Fruit fly (Drosophila melanogaster) whole organism, embryonic: ENCODE results near the gene CG13996.

Experiments used
- B-H2 ChIP-seq: fragments of 200-800 bp; sonication (Bioruptor generic); optimal IDR thresholded peaks from 2 replicates; lab custom pipeline; 2018; ENCODE audit warnings: missing biosample characterization, mild to moderate bottlenecking, missing genetic modification characterization
- Blimp-1 ChIP-seq: fragments of 200-800 bp; sonication (Bioruptor generic); optimal IDR thresholded peaks from 3 replicates; lab custom pipeline; 2018; ENCODE audit warnings: missing biosample characterization, missing genetic modification characterization, mild to moderate bottlenecking, moderate library complexity, missing genetic modification reagents
- CG10979 ChIP-seq: fragments of 200-800 bp; sonication (Bioruptor generic); optimal IDR thresholded peaks from 2 replicates; lab custom pipeline; 2018; ENCODE audit warnings: missing biosample characterization, mild to moderate bottlenecking, missing genetic modification characterization, moderate library complexity
- CG11723 ChIP-seq: fragments of 200-800 bp; sonication (Bioruptor generic); optimal IDR thresholded peaks from 2 replicates; lab custom pipeline; 2017; ENCODE audit warnings: missing biosample characterization, mild to moderate bottlenecking, missing genetic modification characterization
- CG13624 ChIP-seq: fragments of 200-800 bp; sonication (Bioruptor generic); optimal IDR thresholded peaks from 2 replicates; lab custom pipeline; 2016; ENCODE audit warnings: missing biosample characterization, missing genetic modification characterization
- CG15011 ChIP-seq: fragments of 200-800 bp; sonication (Bioruptor generic); optimal IDR thresholded peaks from 3 replicates; lab custom pipeline; 2018; ENCODE audit warnings: missing biosample characterization, mild to moderate bottlenecking, missing genetic modification characterization
- CG1647 ChIP-seq: fragments of 200-800 bp; sonication (Bioruptor generic); optimal IDR thresholded peaks from 3 replicates; lab custom pipeline; 2016; ENCODE audit warnings: missing biosample characterization, missing genetic modification characterization
- CG17385 ChIP-seq: fragments of 200-800 bp; sonication (Bioruptor generic); optimal IDR thresholded peaks from 3 replicates; lab custom pipeline; 2018; ENCODE audit warnings: missing biosample characterization, mild to moderate bottlenecking, missing genetic modification characterization
- CG17829 ChIP-seq: fragments of 200-800 bp; optimal IDR thresholded peaks from 2 replicates; lab custom pipeline; 2019; ENCODE audit warnings: missing biosample characterization, mild to moderate bottlenecking, missing genetic modification characterization, moderate library complexity
- CG18262 ChIP-seq: fragments of 200-800 bp; optimal IDR thresholded peaks from 3 replicates; lab custom pipeline; 2019; ENCODE audit warnings: missing biosample characterization, mild to moderate bottlenecking, missing genetic modification characterization, moderate library complexity
- CG32772 ChIP-seq: fragments of 200-800 bp; sonication (Bioruptor generic); IDR thresholded peaks from 2 replicates; pipeline ENCODE4 v1.3.6; 2022; ENCODE audit warnings: missing biosample characterization, missing genetic modification characterization
- CG3281 ChIP-seq: fragments of 200-800 bp; sonication (Bioruptor generic); optimal IDR thresholded peaks from 3 replicates; lab custom pipeline; 2017; ENCODE audit warnings: missing biosample characterization, mild to moderate bottlenecking, missing genetic modification characterization
- CG4617 ChIP-seq: fragments of 200-800 bp; sonication (Bioruptor generic); optimal IDR thresholded peaks from 3 replicates; lab custom pipeline; 2016; ENCODE audit warnings: missing biosample characterization, missing genetic modification characterization, borderline replicate concordance
- CG5953 ChIP-seq: fragments of 200-800 bp; sonication (Bioruptor generic); IDR thresholded peaks from 2 replicates; pipeline ENCODE4 v1.3.6; 2022; ENCODE audit warnings: missing biosample characterization, missing genetic modification characterization
- CG7271 ChIP-seq: fragments of 200-800 bp; sonication (Bioruptor generic); optimal IDR thresholded peaks from 2 replicates; lab custom pipeline; 2018; ENCODE audit warnings: missing biosample characterization, mild to moderate bottlenecking, missing genetic modification characterization, moderate library complexity
- CG7745 ChIP-seq: fragments of 200-800 bp; sonication (Bioruptor generic); optimal IDR thresholded peaks from 2 replicates; lab custom pipeline; 2018; ENCODE audit warnings: missing biosample characterization, mild to moderate bottlenecking, missing genetic modification characterization, moderate library complexity
- CG8281 ChIP-seq: fragments of 200-800 bp; sonication (Bioruptor generic); optimal IDR thresholded peaks from 2 replicates; lab custom pipeline; 2018; ENCODE audit warnings: missing biosample characterization, mild to moderate bottlenecking, missing genetic modification characterization, moderate library complexity
- CG9817 ChIP-seq: fragments of 200-800 bp; sonication (Bioruptor generic); optimal IDR thresholded peaks from 2 replicates; lab custom pipeline; 2018; ENCODE audit warnings: missing biosample characterization, mild to moderate bottlenecking, missing genetic modification characterization, moderate library complexity
- CrebB ChIP-seq: fragments of 200-800 bp; sonication (Bioruptor generic); optimal IDR thresholded peaks from 3 replicates; lab custom pipeline; 2018; ENCODE audit warnings: missing biosample characterization, mild to moderate bottlenecking, missing genetic modification characterization
- Dbx ChIP-seq: fragments of 200-800 bp; sonication (Bioruptor generic); IDR thresholded peaks from 3 replicates; pipeline ENCODE4 v1.3.6; 2022; ENCODE audit warnings: missing biosample characterization, missing genetic modification characterization
- Gug ChIP-seq: fragments of 200-800 bp; sonication (Bioruptor generic); IDR thresholded peaks from 4 replicates; pipeline ENCODE4 v1.3.6; 2022; ENCODE audit warnings: missing biosample characterization, missing genetic modification characterization
- Hmx ChIP-seq: fragments of 200-800 bp; sonication (Bioruptor generic); optimal IDR thresholded peaks from 2 replicates; lab custom pipeline; 2016; ENCODE audit warnings: missing biosample characterization, missing genetic modification characterization
- MBD-R2 ChIP-seq: fragments of 200-800 bp; sonication (Bioruptor generic); IDR thresholded peaks from 2 replicates; pipeline ENCODE4 v1.3.6; 2022; ENCODE audit warnings: missing biosample characterization, missing genetic modification characterization
- NC2α ChIP-seq: fragments of 200-800 bp; sonication (Bioruptor generic); optimal IDR thresholded peaks from 2 replicates; lab custom pipeline; 2016; ENCODE audit warnings: missing biosample characterization, missing genetic modification characterization
- Nf-YC ChIP-seq: fragments of 200-800 bp; optimal IDR thresholded peaks from 3 replicates; lab custom pipeline; 2019; ENCODE audit warnings: missing biosample characterization, mild to moderate bottlenecking, missing genetic modification characterization, moderate library complexity
- Optix ChIP-seq: fragments of 200-800 bp; sonication (Bioruptor generic); IDR thresholded peaks from 3 replicates; pipeline ENCODE4 v1.3.6; 2022; ENCODE audit warnings: missing biosample characterization, missing genetic modification characterization
- PHDP ChIP-seq: fragments of 200-800 bp; sonication (Bioruptor generic); optimal IDR thresholded peaks from 3 replicates; lab custom pipeline; 2018; ENCODE audit warnings: missing biosample characterization, mild to moderate bottlenecking, missing genetic modification characterization, moderate library complexity
- Sin3A ChIP-seq: fragments of >200 bp; optimal IDR thresholded peaks from 2 replicates; lab custom pipeline; 2018
- Ssrp ChIP-seq: fragments of 200-800 bp; sonication (Bioruptor generic); optimal IDR thresholded peaks from 2 replicates; lab custom pipeline; 2018; ENCODE audit warnings: missing biosample characterization, mild to moderate bottlenecking, missing genetic modification characterization, moderate library complexity
- al ChIP-seq: fragments of 200-800 bp; sonication (Bioruptor generic); IDR thresholded peaks from 2 replicates; pipeline ENCODE4 v1.3.6; 2022; ENCODE audit warnings: missing biosample characterization, missing genetic modification characterization
- fd64A ChIP-seq: fragments of 200-800 bp; sonication (Bioruptor generic); optimal IDR thresholded peaks from 3 replicates; lab custom pipeline; 2018; ENCODE audit warnings: missing biosample characterization, mild to moderate bottlenecking, missing genetic modification characterization
- ham ChIP-seq: fragments of 200-800 bp; sonication (Bioruptor generic); IDR thresholded peaks from 2 replicates; pipeline ENCODE4 v1.3.6; 2022; ENCODE audit warnings: missing biosample characterization, missing genetic modification characterization
- hkb ChIP-seq, 2 experiments: fragments of 200-800 bp in 1 of 2; fragments of >200 bp in 1 of 2; sonication (Bioruptor generic) in 1 of 2; IDR thresholded peaks in 1 of 2; optimal IDR thresholded peaks in 1 of 2; 2 replicates each; pipeline versions ENCODE4 v1.3.6 to Lab custom; 2017 to 2022; ENCODE audit warnings: missing biosample characterization in 1 of 2, missing genetic modification characterization in 1 of 2
- insv ChIP-seq, 2 experiments: fragments of 200-800 bp; sonication (Bioruptor generic); optimal IDR thresholded peaks; 3 replicates each; lab custom pipeline; 2016 to 2018; ENCODE audit warnings: missing biosample characterization in 2 of 2, missing genetic modification characterization in 2 of 2
- lab ChIP-seq: fragments of 200-800 bp; sonication (Bioruptor generic); optimal IDR thresholded peaks from 3 replicates; lab custom pipeline; 2017; ENCODE audit warnings: missing biosample characterization, missing genetic modification characterization, mild to moderate bottlenecking, moderate library complexity, missing genetic modification reagents
- lmd ChIP-seq: fragments of 200-800 bp; sonication (Bioruptor generic); IDR thresholded peaks from 2 replicates; pipeline ENCODE4 v1.3.6; 2022; ENCODE audit warnings: missing biosample characterization, missing genetic modification characterization
- maf-S ChIP-seq: fragments of 200-800 bp; sonication (Bioruptor generic); optimal IDR thresholded peaks from 2 replicates; lab custom pipeline; 2016; ENCODE audit warnings: missing biosample characterization, missing genetic modification characterization
- onecut ChIP-seq: fragments of 200-800 bp; sonication (Bioruptor generic); IDR thresholded peaks from 2 replicates; pipeline ENCODE4 v1.3.6; 2022; ENCODE audit warnings: missing biosample characterization, missing genetic modification characterization
- pan ChIP-seq, 4 experiments: fragments of >200 bp in 3 of 4; fragments of 200-800 bp in 1 of 4; sonication (Bioruptor generic) in 1 of 4; optimal IDR thresholded peaks in 3 of 4; IDR thresholded peaks in 1 of 4; 2 replicates each; pipeline versions ENCODE4 v1.3.6 to Lab custom; 2017 to 2022; ENCODE audit warnings: missing biosample characterization in 2 of 4, missing genetic modification characterization in 2 of 4, mixed read lengths in 1 of 4
- prd ChIP-seq, 3 experiments: fragments of >200 bp in 2 of 3; fragments of 200-800 bp in 1 of 3; sonication (Bioruptor generic) in 1 of 3; optimal IDR thresholded peaks in 2 of 3; IDR thresholded peaks in 1 of 3; 2 replicates in 2 of 3; 3 replicates in 1 of 3; pipeline versions ENCODE4 v1.3.6 to Lab custom; 2017 to 2022; ENCODE audit warnings: missing biosample characterization in 1 of 3, missing genetic modification characterization in 1 of 3
- ro ChIP-seq: fragments of 200-800 bp; sonication (Bioruptor generic); IDR thresholded peaks from 2 replicates; pipeline ENCODE4 v1.3.6; 2022; ENCODE audit warnings: missing biosample characterization, missing genetic modification characterization
- sisA ChIP-seq: fragments of 200-800 bp; sonication (Bioruptor generic); IDR thresholded peaks from 2 replicates; pipeline ENCODE4 v1.3.6; 2022; ENCODE audit warnings: missing biosample characterization, missing genetic modification characterization
- tna ChIP-seq: fragments of 200-800 bp; sonication (Bioruptor generic); IDR thresholded peaks from 2 replicates; pipeline ENCODE4 v1.3.6; 2022; ENCODE audit warnings: missing biosample characterization, missing genetic modification characterization; ENCODE audit not compliant: partially characterized antibody
- unc-4 ChIP-seq: fragments of 200-800 bp; sonication (Bioruptor generic); IDR thresholded peaks from 2 replicates; pipeline ENCODE4 v1.3.6; 2022; ENCODE audit warnings: missing biosample characterization, missing genetic modification characterization; ENCODE audit not compliant: partially characterized antibody
- unpg ChIP-seq: fragments of 200-800 bp; sonication (Bioruptor generic); optimal IDR thresholded peaks from 3 replicates; lab custom pipeline; 2018; ENCODE audit warnings: missing biosample characterization, mild to moderate bottlenecking, missing genetic modification characterization, moderate library complexity
- vnd ChIP-seq: fragments of 200-800 bp; sonication (Bioruptor generic); IDR thresholded peaks from 3 replicates; pipeline ENCODE4 v1.3.6; 2022; ENCODE audit warnings: missing biosample characterization, missing genetic modification characterization; ENCODE audit not compliant: partially characterized antibody
- wor ChIP-seq: fragments of 200-800 bp; sonication (Bioruptor generic); IDR thresholded peaks from 2 replicates; pipeline ENCODE4 v1.3.6; 2022; ENCODE audit warnings: missing biosample characterization, missing genetic modification characterization
- zen2 ChIP-seq: fragments of 200-800 bp; sonication (Bioruptor generic); IDR thresholded peaks from 3 replicates; pipeline ENCODE4 v1.3.6; 2022; ENCODE audit warnings: missing biosample characterization, missing genetic modification characterization; ENCODE audit not compliant: partially characterized antibody
- zfh1 ChIP-seq: fragments of 200-800 bp; sonication (Bioruptor generic); IDR thresholded peaks from 3 replicates; pipeline ENCODE4 v1.3.6; 2022; ENCODE audit warnings: missing biosample characterization, missing genetic modification characterization

Gene CG13996

DNA sequence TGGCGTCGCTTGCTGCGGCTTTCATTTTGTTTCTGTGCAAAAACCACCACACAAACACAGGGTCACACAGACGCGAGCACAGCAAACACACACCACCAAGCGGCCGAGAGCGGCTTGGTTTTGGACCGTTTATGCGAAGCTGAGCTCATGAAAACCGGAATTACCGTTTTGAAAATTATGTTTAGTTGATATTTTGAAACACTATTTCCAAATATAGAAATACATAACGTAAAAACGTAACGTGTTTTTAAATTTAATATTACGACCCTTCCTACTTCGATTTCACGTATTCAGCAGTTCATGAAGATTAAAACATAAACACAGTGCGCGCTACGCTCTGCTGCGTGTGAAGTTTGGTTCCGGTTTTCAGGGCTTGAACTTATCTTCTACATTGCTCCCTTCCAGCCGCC, 30.6 kb downstream of the CG13996 start (continued):
- peak; percentile 95 for TF ChIP-seq onecut
- TF ChIP-seq CG1647 = peak; percentile 94
- peak; percentile 90 for TF ChIP-seq CG5953 (GFP tag; lab: Robert Waterston, UW)
- TF ChIP-seq Sin3A = no peak
- peak; percentile 96 for TF ChIP-seq CG13624
- peak; percentile 5 to 77 for TF ChIP-seq insv (GFP tag; optimal IDR thresholded peaks at IDR 0.05; lab: Kevin White, UChicago)
- TF ChIP-seq vnd (GFP tag; lab: Robert Waterston, UW) = no peak
- TF ChIP-seq fd64A (GFP tag; lab: Kevin White, UChicago) = peak; percentile 96
- peak; percentile 89 for TF ChIP-seq CG15011 (GFP tag; lab: Kevin White, UChicago)
- TF ChIP-seq tna (GFP tag; lab: Robert Waterston, UW) = no peak
- TF ChIP-seq Blimp-1 = peak; percentile 96
- TF ChIP-seq ham (GFP tag; lab: Robert Waterston, UW) = peak; percentile 61; the same call in 1 of the 2 replicates
- TF ChIP-seq Hmx (GFP tag; lab: Kevin White, UChicago) = peak; percentile 79
- TF ChIP-seq CG17829 (tag; lab: Kevin White, UChicago) = peak; percentile 97
- peak; percentile 87 for TF ChIP-seq Nf-YC (tag; lab: Kevin White, UChicago)
- TF ChIP-seq CG3281 (GFP tag; lab: Kevin White, UChicago) = peak; percentile 97
- TF ChIP-seq B-H2 (GFP tag; lab: Kevin White, UChicago) = peak; percentile 97
- peak; percentile 40 for TF ChIP-seq CG7745 (tag; lab: Kevin White, UChicago)
- peak; percentile 99 for TF ChIP-seq PHDP (tag; lab: Kevin White, UChicago)
- no peak for TF ChIP-seq hkb (optimal IDR thresholded peaks at IDR 0.05; lab: Kevin White, UChicago)
- TF ChIP-seq hkb (GFP tag; IDR thresholded peaks at IDR 0.05; lab: Robert Waterston, UW) = peak; percentile 99
- no peak for TF ChIP-seq zen2 (GFP tag; lab: Robert Waterston, UW)
- peak; percentile 81 for TF ChIP-seq NC2α (GFP tag; lab: Kevin White, UChicago)
- peak; percentile 98 for TF ChIP-seq unpg (GFP tag; lab: Kevin White, UChicago)
- peak; percentile 72 for TF ChIP-seq CG32772 (GFP tag; lab: Robert Waterston, UW)
- peak; percentile 98 for TF ChIP-seq CrebB
- peak; percentile 91 for TF ChIP-seq wor
- peak; percentile 41; the same call in 1 of the 4 replicates for TF ChIP-seq Gug
- TF ChIP-seq CG4617 (GFP tag; lab: Kevin White, UChicago) = peak; percentile 57
- peak; percentile 91 for TF ChIP-seq maf-S
- peak; percentile 94 for TF ChIP-seq CG9817
- peak; percentile 98 for TF ChIP-seq CG10979
- TF ChIP-seq MBD-R2 (GFP tag; lab: Robert Waterston, UW) = peak; percentile 86
- peak; percentile 69 for TF ChIP-seq al (GFP tag; lab: Robert Waterston, UW)
- TF ChIP-seq unc-4 (GFP tag; lab: Robert Waterston, UW) = no peak
- TF ChIP-seq CG8281 = peak; percentile 83
- peak; percentile 91 for TF ChIP-seq Ssrp (tag; lab: Kevin White, UChicago)
- TF ChIP-seq pan (optimal IDR thresholded peaks at IDR 0.05; lab: Kevin White, UChicago) = no peak
- peak in 1 of 2 experiments; percentile 94 for TF ChIP-seq pan (GFP tag; optimal IDR thresholded peaks at IDR 0.05 in 1 of 2, IDR thresholded peaks at IDR 0.05 in 1 of 2)
- peak; percentile 92 for TF ChIP-seq lmd (GFP tag; lab: Robert Waterston, UW)
- TF ChIP-seq Optix (GFP tag; lab: Robert Waterston, UW) = peak; percentile 91
- peak; percentile 73 for TF ChIP-seq ro
- peak; percentile 76 for TF ChIP-seq sisA
- peak; percentile 96 for TF ChIP-seq Dbx (GFP tag; lab: Robert Waterston, UW)
- peak; percentile 97 for TF ChIP-seq CG18262
- peak; percentile 98 for TF ChIP-seq lab (GFP tag; lab: Kevin White, UChicago)
- peak; percentile 96 for TF ChIP-seq zfh1 (GFP tag; lab: Robert Waterston, UW)
- peak; percentile 88 for TF ChIP-seq CG7271
- TF ChIP-seq CG17385 (GFP tag; lab: Kevin White, UChicago) = peak; percentile 94
- no peak for TF ChIP-seq prd (optimal IDR thresholded peaks at IDR 0.05; lab: Kevin White, UChicago)
- peak; percentile 84 for TF ChIP-seq prd (GFP tag; IDR thresholded peaks at IDR 0.05; lab: Robert Waterston, UW)
- peak; percentile 95 for TF ChIP-seq CG11723 (GFP tag; lab: Kevin White, UChicago)
